Fruit fly (Drosophila melanogaster): ENCODE measurements around the gene GluProRS.
A peak's percentile ranks its signal among the peaks of the same experiment; 100 is the strongest.

The GluProRS gene

DNA sequence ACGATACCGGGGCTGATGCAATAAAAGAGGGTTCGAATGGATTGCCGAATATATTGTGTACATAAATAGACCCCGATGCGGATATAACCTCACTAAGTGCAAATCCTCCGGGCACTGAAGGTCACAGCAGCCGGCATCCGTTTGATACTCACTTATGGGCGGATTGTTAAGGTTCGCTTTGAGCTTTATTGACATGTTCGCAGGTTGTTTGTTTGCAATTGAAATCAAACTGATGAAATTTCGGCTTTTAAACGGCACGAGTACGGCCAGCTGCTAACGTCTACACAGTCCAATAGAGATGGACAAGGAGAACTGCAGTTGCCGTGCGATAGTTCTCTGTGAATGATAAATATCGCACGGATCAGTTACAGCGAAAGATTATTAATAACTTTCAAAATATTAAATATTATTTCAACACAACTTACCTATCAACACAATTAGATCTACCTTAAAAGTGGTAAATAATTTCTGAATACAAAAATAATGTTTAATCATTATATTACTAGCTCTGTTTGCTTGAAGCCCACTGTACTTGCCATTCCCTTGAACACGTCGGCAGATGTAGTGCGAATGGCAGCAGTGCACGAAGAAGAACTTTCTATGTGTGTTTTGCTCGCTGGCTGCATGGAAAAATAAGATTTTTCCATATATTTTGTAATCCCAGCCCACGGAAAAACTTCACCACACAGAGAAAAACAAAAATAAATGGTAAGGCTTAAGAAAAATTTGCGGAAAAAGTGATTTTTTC is at the start of gene GluProRS, which contains the start of gene AP-1sigma:
Gene GluProRS, minus strand, starts transcription at position 301 of the 748 bp plus-strand sequence.
Gene AP-1sigma, plus strand, starts transcription at position 561 of the 748 bp plus-strand sequence.
- peak; percentile 85 for TF ChIP-seq CG14711 (tag; optimal IDR thresholded peaks at IDR 0.05)
- TF ChIP-seq CG7101 (tag; optimal IDR thresholded peaks at IDR 0.05), result peak; percentile 88
- TF ChIP-seq cnc (optimal IDR thresholded peaks at IDR 0.05), result no peak
- peak; percentile 72 for TF ChIP-seq pad (GFP tag; optimal IDR thresholded peaks at IDR 0.05)
- TF ChIP-seq CG33017 (tag; optimal IDR thresholded peaks at IDR 0.05), result peak; percentile 73
- TF ChIP-seq Crg-1 (GFP tag; optimal IDR thresholded peaks at IDR 0.05), result peak; percentile 84
- peak; percentile 83 for TF ChIP-seq CG7045 (GFP tag; optimal IDR thresholded peaks at IDR 0.05)
- TF ChIP-seq Clk (GFP tag; optimal IDR thresholded peaks at IDR 0.05), result peak; percentile 83
- TF ChIP-seq Hr96 (GFP tag; optimal IDR thresholded peaks at IDR 0.05), result peak; percentile 79
- peak; percentile 63 for TF ChIP-seq tj (GFP tag; optimal IDR thresholded peaks at IDR 0.05)
- TF ChIP-seq CG1620 (GFP tag; optimal IDR thresholded peaks at IDR 0.05), result peak; percentile 91
- peak; percentile 81 for TF ChIP-seq ovo (GFP tag; optimal IDR thresholded peaks at IDR 0.05)
- peak; percentile 93 for TF ChIP-seq toe (GFP tag; optimal IDR thresholded peaks at IDR 0.05)
- peak; percentile 89 for TF ChIP-seq bab1 (GFP tag; optimal IDR thresholded peaks at IDR 0.05)
- peak; percentile 45 for TF ChIP-seq cic (GFP tag; optimal IDR thresholded peaks at IDR 0.05)
- no peak for TF ChIP-seq kay (GFP tag; ENCODE audit: borderline replicate concordance)
- TF ChIP-seq Mnt (GFP tag; optimal IDR thresholded peaks at IDR 0.05), result peak; percentile 88
- peak; percentile 82 for TF ChIP-seq CG12768 (GFP tag; optimal IDR thresholded peaks at IDR 0.05)
- peak; percentile 83 for TF ChIP-seq CG11617 (GFP tag; optimal IDR thresholded peaks at IDR 0.05)
- peak; percentile 91 for TF ChIP-seq CG5204 (GFP tag; optimal IDR thresholded peaks at IDR 0.05)

DNA sequence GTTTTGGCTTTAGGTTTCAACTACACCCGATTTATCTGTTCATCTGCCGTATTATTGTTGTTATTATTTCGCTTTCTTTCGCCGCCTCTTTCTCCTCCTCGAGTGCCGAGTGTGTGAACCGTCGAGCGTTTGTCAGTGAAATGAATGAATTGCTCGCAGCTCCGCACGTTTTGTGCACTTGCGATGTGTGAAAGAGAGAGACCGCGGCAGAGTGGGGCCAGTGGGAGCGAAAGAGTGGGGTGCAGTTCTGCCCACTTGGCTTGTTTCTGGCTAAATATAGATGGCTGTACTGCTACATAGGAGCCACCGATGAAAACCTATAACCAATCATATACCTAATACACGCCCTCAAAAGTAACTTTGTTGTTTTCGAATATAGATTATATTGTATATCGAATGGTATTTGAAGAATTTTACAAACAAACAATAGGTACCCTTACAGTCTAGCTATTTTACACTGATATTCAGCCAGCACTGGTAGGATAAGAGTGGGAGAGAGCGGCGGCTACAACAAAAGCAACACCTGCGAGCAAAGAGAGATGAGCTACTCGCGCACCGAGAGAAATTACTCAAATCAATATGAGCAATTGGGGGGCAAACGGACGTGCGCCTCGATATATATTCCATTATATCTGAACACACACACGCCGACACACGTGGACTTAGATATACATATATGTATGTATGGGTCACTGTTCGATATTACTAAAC is 48.4 kb upstream of the GluProRS start:
- TF ChIP-seq ovo (GFP tag; optimal IDR thresholded peaks at IDR 0.05), result no peak
- peak; percentile 35 for TF ChIP-seq CG11617 (GFP tag; optimal IDR thresholded peaks at IDR 0.05)
- TF ChIP-seq cnc (optimal IDR thresholded peaks at IDR 0.05), result no peak
- peak; percentile 17 for TF ChIP-seq CG5204 (GFP tag; optimal IDR thresholded peaks at IDR 0.05)
- TF ChIP-seq CG33017 (tag; optimal IDR thresholded peaks at IDR 0.05), result peak; percentile 45
- no peak for TF ChIP-seq CG14711 (tag; optimal IDR thresholded peaks at IDR 0.05)
- TF ChIP-seq Hr96 (GFP tag; optimal IDR thresholded peaks at IDR 0.05), result peak; percentile 17
- peak; percentile 4 for TF ChIP-seq CG7045 (GFP tag; optimal IDR thresholded peaks at IDR 0.05)
- peak; percentile 58 for TF ChIP-seq cic (GFP tag; optimal IDR thresholded peaks at IDR 0.05)
- peak; percentile 19 for TF ChIP-seq CG12768 (GFP tag; optimal IDR thresholded peaks at IDR 0.05)
- TF ChIP-seq CG7101 (tag; optimal IDR thresholded peaks at IDR 0.05), result peak; percentile 40
- peak; percentile 48 for TF ChIP-seq toe (GFP tag; optimal IDR thresholded peaks at IDR 0.05)
- TF ChIP-seq tj (GFP tag; optimal IDR thresholded peaks at IDR 0.05), result peak; percentile 42
- TF ChIP-seq Crg-1 (GFP tag; optimal IDR thresholded peaks at IDR 0.05), result no peak
- peak; percentile 62 for TF ChIP-seq Mnt (GFP tag; optimal IDR thresholded peaks at IDR 0.05)
- TF ChIP-seq pad (GFP tag; optimal IDR thresholded peaks at IDR 0.05), result peak; percentile 54
- TF ChIP-seq bab1 (GFP tag; optimal IDR thresholded peaks at IDR 0.05), result peak; percentile 46
- TF ChIP-seq CG1620 (GFP tag; optimal IDR thresholded peaks at IDR 0.05), result no peak
- TF ChIP-seq kay (GFP tag; ENCODE audit: borderline replicate concordance), result no peak
- TF ChIP-seq Clk (GFP tag; optimal IDR thresholded peaks at IDR 0.05), result no peak

DNA sequence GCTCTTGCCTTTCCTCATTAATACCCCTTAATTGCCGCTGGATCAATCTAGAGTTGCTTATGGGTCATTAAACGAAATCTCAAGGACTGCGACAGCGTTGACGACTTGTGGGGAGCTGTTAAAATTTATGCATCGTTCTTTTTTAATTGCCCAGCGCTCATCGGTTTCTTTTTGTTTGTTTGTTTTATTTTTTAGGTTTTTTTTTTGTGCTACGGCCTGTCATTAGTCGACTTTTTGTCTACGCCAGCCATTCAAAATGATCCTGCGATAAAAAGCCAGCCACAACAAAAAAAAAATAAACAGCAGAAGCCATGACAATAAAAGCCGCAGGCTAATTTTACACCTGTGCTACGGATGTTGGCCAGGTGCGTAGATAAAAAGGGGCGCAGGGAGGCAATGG is 45.8 kb upstream of the GluProRS start:
- TF ChIP-seq CG7101 (tag; optimal IDR thresholded peaks at IDR 0.05) (no peak), CG11617 (GFP tag; optimal IDR thresholded peaks at IDR 0.05) (no peak), CG1620 (GFP tag; optimal IDR thresholded peaks at IDR 0.05) (no peak), bab1 (GFP tag; optimal IDR thresholded peaks at IDR 0.05) (no peak), toe (GFP tag; optimal IDR thresholded peaks at IDR 0.05) (no peak), cic (GFP tag; optimal IDR thresholded peaks at IDR 0.05) (no peak), kay (GFP tag; ENCODE audit: borderline replicate concordance) (no peak), cnc (optimal IDR thresholded peaks at IDR 0.05) (no peak), Hr96 (GFP tag; optimal IDR thresholded peaks at IDR 0.05) (no peak), Crg-1 (GFP tag; optimal IDR thresholded peaks at IDR 0.05) (no peak), pad (GFP tag; optimal IDR thresholded peaks at IDR 0.05) (no peak), ovo (GFP tag; optimal IDR thresholded peaks at IDR 0.05) (no peak), tj (GFP tag; optimal IDR thresholded peaks at IDR 0.05) (no peak), Mnt (GFP tag; optimal IDR thresholded peaks at IDR 0.05) (no peak), CG5204 (GFP tag; optimal IDR thresholded peaks at IDR 0.05) (no peak)

DNA sequence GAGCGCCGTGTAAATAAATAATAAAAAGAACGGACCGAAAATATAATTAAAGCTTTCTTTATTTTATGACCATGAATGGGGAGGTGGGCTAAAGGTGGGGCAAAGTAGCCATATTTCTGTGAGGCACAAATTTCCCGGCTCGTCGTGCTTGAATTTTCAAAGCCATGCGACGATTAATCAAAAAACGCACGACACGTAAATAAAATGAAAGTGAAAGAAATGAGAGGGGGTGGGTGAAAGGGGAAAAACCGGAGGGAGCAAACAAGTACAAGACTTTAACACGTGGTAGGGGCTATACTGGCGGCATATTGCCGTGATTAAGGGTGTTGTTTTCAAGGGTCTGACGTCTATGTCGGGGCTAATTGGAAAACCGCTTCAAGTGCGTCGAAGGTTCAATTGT is 43.0 kb upstream of the GluProRS start:
- TF ChIP-seq Crg-1 (GFP tag; optimal IDR thresholded peaks at IDR 0.05) (no peak), pad (GFP tag; optimal IDR thresholded peaks at IDR 0.05) (no peak), CG33017 (tag; optimal IDR thresholded peaks at IDR 0.05) (no peak), tj (GFP tag; optimal IDR thresholded peaks at IDR 0.05) (no peak), CG7101 (tag; optimal IDR thresholded peaks at IDR 0.05) (no peak), CG1620 (GFP tag; optimal IDR thresholded peaks at IDR 0.05) (no peak), Hr96 (GFP tag; optimal IDR thresholded peaks at IDR 0.05) (no peak), CG5204 (GFP tag; optimal IDR thresholded peaks at IDR 0.05) (no peak), CG11617 (GFP tag; optimal IDR thresholded peaks at IDR 0.05) (no peak), cnc (optimal IDR thresholded peaks at IDR 0.05) (no peak), Mnt (GFP tag; optimal IDR thresholded peaks at IDR 0.05) (no peak)

DNA sequence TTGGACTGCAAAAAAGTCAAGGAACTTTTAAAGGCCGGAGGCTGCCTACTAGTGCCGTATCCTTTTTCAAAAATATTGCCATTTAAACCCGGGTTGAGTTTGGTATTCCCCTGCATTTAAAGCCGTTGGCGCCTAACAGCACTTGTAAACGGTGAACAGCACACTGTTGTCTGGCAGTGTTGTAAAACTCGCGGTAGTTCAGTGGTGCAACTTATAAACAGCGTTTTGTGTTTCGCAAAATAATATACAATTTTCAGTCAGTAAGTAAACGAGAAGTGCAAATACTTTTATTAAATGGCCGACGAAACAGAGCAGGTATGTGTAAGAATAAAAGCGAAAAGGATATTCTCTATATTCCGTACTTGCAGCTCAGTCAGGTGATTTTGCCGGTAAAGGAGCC is 38.0 kb upstream of the GluProRS start, which contains the start of gene LSm3:
Gene LSm3, plus strand, starts transcription at position 39 of the 400 bp plus-strand sequence.
- peak; percentile 24 for TF ChIP-seq pad (GFP tag; optimal IDR thresholded peaks at IDR 0.05)
- TF ChIP-seq bab1 (GFP tag; optimal IDR thresholded peaks at IDR 0.05), result no peak
- TF ChIP-seq Crg-1 (GFP tag; optimal IDR thresholded peaks at IDR 0.05), result peak; percentile 39
- peak; percentile 22 for TF ChIP-seq CG12768 (GFP tag; optimal IDR thresholded peaks at IDR 0.05)
- peak; percentile 22 for TF ChIP-seq CG7045 (GFP tag; optimal IDR thresholded peaks at IDR 0.05)
- peak; percentile 1 for TF ChIP-seq CG14711 (tag; optimal IDR thresholded peaks at IDR 0.05)
- peak; percentile 18 for TF ChIP-seq CG7101 (tag; optimal IDR thresholded peaks at IDR 0.05)
- no peak for TF ChIP-seq CG11617 (GFP tag; optimal IDR thresholded peaks at IDR 0.05)

Data from whole organism, adult.